Worm (Caenorhabditis elegans) whole organism, midembryonic: ENCODE measurements around the gene mab-3.

ENCODE experiments used
- T22C8.4 ChIP-seq: fragments of 200-800 bp; sonication (Bioruptor generic); IDR thresholded peaks from 2 replicates; pipeline ENCODE4 v1.3.6; 2022; ENCODE audit warnings: missing genetic modification characterization, missing compliant biosample characterization
- ztf-29 ChIP-seq: fragments of 200-800 bp; sonication (Bioruptor generic); IDR thresholded peaks from 2 replicates; pipeline ENCODE4 v1.3.6; 2022; ENCODE audit warnings: missing genetic modification reagents, missing genetic modification characterization, missing compliant biosample characterization

DNA sequence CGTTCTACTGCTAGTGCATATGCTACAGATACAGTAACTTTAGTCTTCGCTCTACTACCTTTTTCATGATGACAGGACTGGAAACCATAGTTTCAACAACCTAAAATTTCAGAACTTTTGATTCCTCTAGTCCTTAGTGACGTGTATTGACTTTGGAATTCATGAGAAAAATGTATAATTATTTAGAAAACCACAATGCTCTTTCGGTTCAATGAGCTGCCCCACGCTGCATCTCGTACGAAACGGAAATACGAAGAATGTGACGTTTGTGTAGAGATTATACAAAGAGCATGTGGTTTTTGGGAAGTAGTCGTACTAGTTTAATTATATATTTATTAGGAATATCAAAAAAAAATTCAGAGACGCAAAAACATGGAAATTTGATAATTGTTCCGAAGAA, 46.6 kb downstream of the mab-3 start:
- TF ChIP-seq ztf-29 (GFP tag; lab: Robert Waterston, UW) (no peak), T22C8.4 (GFP tag; lab: Robert Waterston, UW) (no peak)
